Worm (Caenorhabditis elegans) whole organism, young adult: ENCODE data around the gene slc-17.4.
"Not testable (repeated sequence)": the region's sequence is repeated elsewhere in the genome, so short reads cannot be mapped to it uniquely, and the experiment has no call there.

ENCODE experiments used
- B0035.1 ChIP-seq: sonication (generic microtip); optimal IDR thresholded peaks from 2 replicates; lab custom pipeline; 2016; ENCODE audit warnings: missing genetic modification characterization, mild to moderate bottlenecking, missing compliant biosample characterization, missing genotype, missing genetic modification reagents
- F10E7.11 ChIP-seq: sonication (generic microtip); optimal IDR thresholded peaks from 2 replicates; lab custom pipeline; 2017; ENCODE audit warnings: mild to moderate bottlenecking, missing genetic modification characterization, moderate library complexity, missing compliant biosample characterization
- F23B12.7 ChIP-seq: sonication (generic microtip); optimal IDR thresholded peaks from 2 replicates; lab custom pipeline; 2017; ENCODE audit warnings: missing genetic modification characterization, mild to moderate bottlenecking, missing compliant biosample characterization, antibody characterized with exemption, moderate library complexity; ENCODE audit not compliant: insufficient read depth
- F37B4.10 ChIP-seq: fragments of 200-800 bp; sonication (Bioruptor generic); IDR thresholded peaks from 2 replicates; pipeline ENCODE4 v1.3.6; 2022; ENCODE audit warnings: missing genetic modification characterization, missing compliant biosample characterization
- F49E8.2 ChIP-seq: sonication (generic microtip); optimal IDR thresholded peaks from 3 replicates; lab custom pipeline; 2017; ENCODE audit warnings: missing genetic modification characterization, mild to moderate bottlenecking, missing compliant biosample characterization, antibody characterized with exemption, moderate library complexity; ENCODE audit not compliant: insufficient read depth
- K12H6.12 ChIP-seq: fragments of 200-800 bp; sonication (Bioruptor generic); optimal IDR thresholded peaks from 2 replicates; lab custom pipeline; 2018; ENCODE audit warnings: mild to moderate bottlenecking, missing genetic modification characterization, missing compliant biosample characterization
- T26A5.8 ChIP-seq: sonication (generic microtip); optimal IDR thresholded peaks from 2 replicates; lab custom pipeline; 2016; ENCODE audit warnings: missing genetic modification characterization, missing compliant biosample characterization
- Y53F4B.3 ChIP-seq: fragments of 200-800 bp; sonication (Bioruptor generic); IDR thresholded peaks from 2 replicates; pipeline ENCODE4 v1.3.6; 2022; ENCODE audit warnings: missing genetic modification reagents, missing genetic modification characterization, missing compliant biosample characterization
- Y95B8A.8 ChIP-seq: fragments of 200-800 bp; sonication (Bioruptor generic); IDR thresholded peaks from 2 replicates; pipeline ENCODE4 v1.3.6; 2022; ENCODE audit warnings: missing genetic modification reagents, missing genetic modification characterization, missing compliant biosample characterization
- attf-3 ChIP-seq: fragments of 200-800 bp; sonication (Bioruptor generic); conservative IDR thresholded peaks from 2 replicates; pipeline ENCODE4 v1.3.6; 2022; ENCODE audit warnings: missing genetic modification reagents, missing genetic modification characterization, missing compliant biosample characterization
- ccch-3 ChIP-seq: fragments of 200-800 bp; sonication (Bioruptor generic); optimal IDR thresholded peaks from 2 replicates; lab custom pipeline; 2018; ENCODE audit warnings: mild to moderate bottlenecking, missing genetic modification characterization, missing compliant biosample characterization
- cebp-1 ChIP-seq, 2 experiments: fragments of 200-800 bp in 1 of 2; sonication (Bioruptor generic) in 1 of 2; sonication (generic microtip) in 1 of 2; IDR thresholded peaks in 1 of 2; optimal IDR thresholded peaks in 1 of 2; 2 replicates each; pipeline versions ENCODE4 v1.3.6 to Lab custom; 2017 to 2022; ENCODE audit warnings: missing compliant biosample characterization in 2 of 2, missing genetic modification characterization in 2 of 2, mild to moderate bottlenecking in 1 of 2, missing genetic modification reagents in 1 of 2, moderate library complexity in 1 of 2
- dox-1 ChIP-seq: fragments of 200-800 bp; sonication (Bioruptor generic); IDR thresholded peaks from 2 replicates; pipeline ENCODE4 v1.3.6; 2022; ENCODE audit warnings: missing genetic modification reagents, missing genetic modification characterization, missing compliant biosample characterization
- efl-1 ChIP-seq: fragments of 150-350 bp; optimal IDR thresholded peaks from 2 replicates; lab custom pipeline; 2014; ENCODE audit warnings: missing biosample characterization, missing genetic modification reagents, missing genetic modification characterization
- egl-18 ChIP-seq: fragments of 200-800 bp; sonication (Bioruptor generic); IDR thresholded peaks from 2 replicates; pipeline ENCODE4 v1.3.6; 2022; ENCODE audit warnings: missing genetic modification reagents, missing genetic modification characterization, missing compliant biosample characterization
- egrh-3 ChIP-seq: fragments of 200-800 bp; sonication (Bioruptor generic); IDR thresholded peaks from 2 replicates; pipeline ENCODE4 v1.3.6; 2022; ENCODE audit warnings: missing genetic modification reagents, missing genetic modification characterization, missing compliant biosample characterization
- hlh-12 ChIP-seq: sonication (generic microtip); optimal IDR thresholded peaks from 2 replicates; lab custom pipeline; 2016; ENCODE audit warnings: missing genetic modification characterization, missing compliant biosample characterization
- hlh-26 ChIP-seq: fragments of 200-800 bp; sonication (Bioruptor generic); conservative IDR thresholded peaks from 2 replicates; pipeline ENCODE4 v1.3.6; 2022; ENCODE audit warnings: missing genetic modification reagents, missing genetic modification characterization, missing compliant biosample characterization
- hmg-1.2 ChIP-seq: fragments of 200-800 bp; sonication (Bioruptor generic); IDR thresholded peaks from 2 replicates; pipeline ENCODE4 v1.3.6; 2022; ENCODE audit warnings: missing genetic modification reagents, missing genetic modification characterization, missing compliant biosample characterization
- let-607 ChIP-seq, 2 experiments: fragments of 200-800 bp in 1 of 2; sonication (Bioruptor generic) in 1 of 2; sonication (generic microtip) in 1 of 2; optimal IDR thresholded peaks; 2 replicates each; lab custom pipeline; 2016 to 2018; ENCODE audit warnings: mild to moderate bottlenecking in 2 of 2, missing compliant biosample characterization in 2 of 2, missing genetic modification characterization in 2 of 2, moderate library complexity in 2 of 2, missing genotype in 1 of 2
- lin-26 ChIP-seq: fragments of 200-800 bp; sonication (Bioruptor generic); IDR thresholded peaks from 2 replicates; pipeline ENCODE4 v1.3.6; 2022; ENCODE audit warnings: missing genetic modification reagents, missing genetic modification characterization, missing compliant biosample characterization
- lsl-1 ChIP-seq: fragments of 200-800 bp; sonication (Bioruptor generic); optimal IDR thresholded peaks from 2 replicates; lab custom pipeline; 2018; ENCODE audit warnings: mild to moderate bottlenecking, missing genetic modification characterization, moderate library complexity, missing compliant biosample characterization
- nfya-2 ChIP-seq: fragments of 200-800 bp; sonication (Bioruptor generic); IDR thresholded peaks from 2 replicates; pipeline ENCODE4 v1.3.6; 2022; ENCODE audit warnings: missing genetic modification reagents, missing genetic modification characterization, missing compliant biosample characterization
- nhr-27 ChIP-seq: fragments of 200-800 bp; sonication (Bioruptor generic); optimal IDR thresholded peaks from 2 replicates; lab custom pipeline; 2018; ENCODE audit warnings: mild to moderate bottlenecking, missing genetic modification characterization, moderate library complexity, missing compliant biosample characterization
- pha-4 ChIP-seq: fragments of 150-350 bp; sonication (generic microtip); optimal IDR thresholded peaks from 2 replicates; lab custom pipeline; 2014; ENCODE audit warnings: missing biosample characterization, missing genetic modification reagents, missing genetic modification characterization
- sdz-38 ChIP-seq: sonication (generic microtip); optimal IDR thresholded peaks from 2 replicates; lab custom pipeline; 2016; ENCODE audit warnings: missing genotype, missing genetic modification characterization, missing compliant biosample characterization
- snpc-1.1 ChIP-seq: sonication (generic microtip); optimal IDR thresholded peaks from 2 replicates; lab custom pipeline; 2017; ENCODE audit warnings: missing genetic modification characterization, mild to moderate bottlenecking, missing compliant biosample characterization, antibody characterized with exemption, moderate library complexity, missing genotype, missing genetic modification reagents; ENCODE audit not compliant: insufficient read depth
- sptf-2 ChIP-seq: fragments of 200-800 bp; sonication (Bioruptor generic); optimal IDR thresholded peaks from 2 replicates; lab custom pipeline; 2018; ENCODE audit warnings: mild to moderate bottlenecking, missing genetic modification characterization, missing compliant biosample characterization
- xnd-1 ChIP-seq: sonication (generic microtip); optimal IDR thresholded peaks from 2 replicates; lab custom pipeline; 2016; ENCODE audit warnings: missing genotype, missing genetic modification reagents, missing genetic modification characterization, missing compliant biosample characterization
- ztf-3 ChIP-seq: fragments of 200-800 bp; sonication (Bioruptor generic); optimal IDR thresholded peaks from 2 replicates; lab custom pipeline; 2018; ENCODE audit warnings: mild to moderate bottlenecking, missing genetic modification characterization, missing compliant biosample characterization
- ztf-6 ChIP-seq: fragments of 200-800 bp; sonication (Bioruptor generic); IDR thresholded peaks from 2 replicates; pipeline ENCODE4 v1.3.6; 2022; ENCODE audit warnings: missing genetic modification reagents, missing genetic modification characterization, missing compliant biosample characterization

slc-17.4 gene

DNA sequence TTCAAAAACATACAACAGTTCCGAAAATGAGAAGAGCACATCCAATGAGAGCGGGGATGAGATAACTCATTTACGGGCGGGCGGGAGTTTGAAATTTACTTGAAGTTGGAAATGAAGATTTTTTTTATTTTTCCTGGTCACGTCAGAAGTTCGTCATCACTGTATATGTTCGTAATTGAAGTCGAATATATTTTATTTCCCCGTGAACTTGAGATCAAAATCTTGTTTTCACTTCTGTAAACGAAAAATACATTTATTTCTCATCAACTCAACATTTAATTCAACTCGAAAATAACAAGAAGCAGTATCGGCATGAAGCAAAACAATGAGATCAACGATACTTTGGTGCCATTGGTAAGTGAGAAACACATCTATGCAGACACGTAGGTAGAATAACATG lies 24.9 kb upstream of the slc-17.4 start, which contains the start of gene C49C3.20:
Gene C49C3.20 (minus strand): TSS at position 101 of the 400 bp plus-strand sequence.
- TF ChIP-seq efl-1 (GFP tag; lab: Kevin White, UChicago) (no peak), hlh-12 (tag; lab: Kevin White, UChicago) (no peak), B0035.1 (tag; lab: Kevin White, UChicago) (no peak), xnd-1 (no peak), F37B4.10 (no peak), ccch-3 (GFP tag; lab: Kevin White, UChicago) (no peak), sdz-38 (no peak), cebp-1 (GFP tag; IDR thresholded peaks at IDR 0.05; lab: Robert Waterston, UW) (no peak), cebp-1 (tag; optimal IDR thresholded peaks at IDR 0.05; lab: Kevin White, UChicago) (no peak), let-607 (tag; optimal IDR thresholded peaks at IDR 0.05; lab: Kevin White, UChicago) (no peak), attf-3 (GFP tag; lab: Robert Waterston, UW) (no peak), nfya-2 (GFP tag; lab: Robert Waterston, UW) (no peak), ztf-3 (GFP tag; lab: Kevin White, UChicago) (no peak), egl-18 (no peak), hlh-26 (GFP tag; lab: Robert Waterston, UW) (no peak)

DNA sequence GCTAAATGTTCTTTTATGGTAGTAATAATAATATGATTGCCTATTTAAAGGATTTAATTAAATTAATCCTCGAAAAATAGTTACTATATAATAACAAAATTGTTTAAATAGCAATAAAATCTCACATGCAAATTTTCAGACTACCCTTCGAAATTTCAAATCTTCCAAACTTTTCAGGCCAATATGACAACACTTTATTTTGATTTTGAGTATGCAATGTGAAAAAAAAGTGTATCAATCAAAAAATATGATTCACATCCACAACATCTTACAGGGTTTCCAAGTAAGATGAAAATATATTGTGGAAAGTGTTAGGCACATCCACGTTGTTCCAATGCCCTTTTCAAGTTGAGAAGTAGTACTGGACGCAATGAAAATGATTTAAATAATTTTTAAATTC lies 20.3 kb upstream of the slc-17.4 start, which contains the start of gene snf-9:
Gene snf-9 (plus strand): TSS at position 301 of the 400 bp plus-strand sequence.
- TF ChIP-seq lin-26 (no peak), F37B4.10 (no peak), sptf-2 (GFP tag; lab: Kevin White, UChicago) (no peak), lsl-1 (GFP tag; lab: Kevin White, UChicago) (no peak), F23B12.7 (no peak), ztf-6 (GFP tag; lab: Robert Waterston, UW) (no peak), hmg-1.2 (GFP tag; lab: Robert Waterston, UW) (no peak)
- TF ChIP-seq, all 124 proteins: peak for 0

DNA sequence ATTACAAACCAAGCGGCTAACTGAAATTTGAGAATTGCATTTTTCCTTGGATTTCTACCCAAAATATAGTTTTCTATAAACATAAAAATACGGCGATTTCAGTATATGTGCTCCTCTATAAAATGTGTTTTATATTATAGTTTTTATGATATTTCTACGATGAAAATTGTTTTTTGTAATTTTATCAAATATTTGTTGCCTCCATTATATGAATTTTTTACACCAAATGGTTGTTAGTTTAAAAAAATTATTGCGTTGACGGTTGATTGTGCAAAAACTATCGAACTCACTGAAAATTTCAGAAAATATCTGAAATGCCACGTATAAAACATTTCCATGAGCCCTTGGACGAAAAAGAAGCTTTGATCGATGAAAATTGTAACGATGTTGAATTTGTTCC lies 16.7 kb upstream of the slc-17.4 start, which contains the start of gene T28F3.9:
Gene T28F3.9 (plus strand): TSS at position 301 of the 400 bp plus-strand sequence.
- no peak for TF ChIP-seq pha-4 (tag; lab: Kevin White, UChicago)
- TF ChIP-seq Y53F4B.3, result no peak
- no peak for TF ChIP-seq F10E7.11 (tag; lab: Kevin White, UChicago)
- TF ChIP-seq egrh-3 (GFP tag; lab: Robert Waterston, UW), result no peak
- TF ChIP-seq Y95B8A.8, result no peak
- TF ChIP-seq sptf-2 (GFP tag; lab: Kevin White, UChicago), result no peak
- no peak for TF ChIP-seq snpc-1.1
- no peak for TF ChIP-seq lin-26
- TF ChIP-seq dox-1 (GFP tag; lab: Robert Waterston, UW), result no peak
- no peak for TF ChIP-seq K12H6.12 (tag; lab: Kevin White, UChicago)
- no peak for TF ChIP-seq T26A5.8 (tag; lab: Kevin White, UChicago)

DNA sequence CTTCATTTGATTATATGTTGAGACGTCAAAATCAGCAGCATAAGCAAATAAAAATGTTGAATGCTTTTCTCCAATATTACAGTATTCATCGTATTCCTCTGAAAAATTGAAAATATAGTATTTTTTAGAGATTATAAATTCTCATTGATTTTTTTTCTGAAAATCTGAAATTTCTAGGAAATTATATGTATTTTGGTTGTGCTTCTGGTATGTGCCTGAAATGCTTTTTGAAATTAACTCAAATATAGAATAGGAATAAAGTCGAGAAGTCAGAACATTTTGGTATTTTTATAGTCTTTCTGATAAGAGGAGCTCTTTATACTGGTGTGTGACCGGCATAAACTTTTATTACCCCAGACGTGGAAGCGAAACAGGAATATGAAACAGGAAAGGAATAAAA lies 15.7 kb upstream of the slc-17.4 start, which contains the start of gene T28F3.8:
Gene T28F3.8 (minus strand): TSS at position 101 of the 400 bp plus-strand sequence.
- not testable (repeated sequence) for TF ChIP-seq T26A5.8, nhr-27, F49E8.2 (tag; lab: Kevin White, UChicago)
- TF ChIP-seq, all 124 proteins: peak for 0; not testable (repeated sequence) for 124
